Worm (Caenorhabditis elegans) whole organism, late embryonic: Measurements from ENCODE around the gene irld-6.

Experiments
- K02D7.2 ChIP-seq: sonication (generic microtip); optimal IDR thresholded peaks from 2 replicates; lab custom pipeline; 2017; ENCODE audit warnings: mild to moderate bottlenecking, missing genetic modification characterization, missing compliant biosample characterization
- K09A11.1 ChIP-seq: sonication (generic microtip); optimal IDR thresholded peaks from 2 replicates; lab custom pipeline; 2017; ENCODE audit warnings: antibody characterized with exemption, mild to moderate bottlenecking, missing genetic modification characterization, missing compliant biosample characterization; ENCODE audit not compliant: insufficient read depth
- ceh-2 ChIP-seq: sonication (generic microtip); optimal IDR thresholded peaks from 2 replicates; lab custom pipeline; 2016; ENCODE audit warnings: missing genotype, missing genetic modification characterization, missing compliant biosample characterization
- ceh-22 ChIP-seq: sonication (generic microtip); optimal IDR thresholded peaks from 2 replicates; lab custom pipeline; 2017; ENCODE audit warnings: missing biosample characterization, missing genetic modification characterization
- ceh-30 ChIP-seq: fragments of 150-350 bp; optimal IDR thresholded peaks from 2 replicates; lab custom pipeline; 2014; ENCODE audit warnings: missing biosample characterization, missing genetic modification characterization
- che-1 ChIP-seq: sonication (generic microtip); optimal IDR thresholded peaks from 2 replicates; lab custom pipeline; 2016; ENCODE audit warnings: mild to moderate bottlenecking, missing genetic modification characterization, missing compliant biosample characterization
- fax-1 ChIP-seq: sonication (generic microtip); optimal IDR thresholded peaks from 2 replicates; lab custom pipeline; 2016; ENCODE audit warnings: missing genotype, missing genetic modification characterization, missing compliant biosample characterization
- fkh-10 ChIP-seq: fragments of 150-350 bp; optimal IDR thresholded peaks from 2 replicates; lab custom pipeline; 2014; ENCODE audit warnings: missing biosample characterization, missing genetic modification reagents, missing genetic modification characterization
- hlh-13 ChIP-seq: fragments of 200-800 bp; sonication (Bioruptor generic); optimal IDR thresholded peaks from 2 replicates; lab custom pipeline; 2018; ENCODE audit warnings: mild to moderate bottlenecking, missing genetic modification characterization, missing compliant biosample characterization
- hlh-30 ChIP-seq: sonication (generic microtip); optimal IDR thresholded peaks from 2 replicates; lab custom pipeline; 2017; ENCODE audit warnings: antibody characterized with exemption, missing genetic modification characterization, missing compliant biosample characterization; ENCODE audit not compliant: insufficient read depth
- hlh-6 ChIP-seq: sonication (generic microtip); optimal IDR thresholded peaks from 2 replicates; lab custom pipeline; 2016; ENCODE audit warnings: missing genotype, missing genetic modification characterization, missing compliant biosample characterization
- hlh-8 ChIP-seq: sonication (generic microtip); optimal IDR thresholded peaks from 2 replicates; lab custom pipeline; 2016; ENCODE audit warnings: missing genotype, missing genetic modification characterization, missing compliant biosample characterization
- mec-3 ChIP-seq: sonication (generic microtip); optimal IDR thresholded peaks from 2 replicates; lab custom pipeline; 2016; ENCODE audit warnings: borderline replicate concordance, missing genetic modification characterization, missing compliant biosample characterization
- nhr-11 ChIP-seq: fragments of 150-350 bp; optimal IDR thresholded peaks from 2 replicates; lab custom pipeline; 2014; ENCODE audit warnings: missing biosample characterization, missing genetic modification characterization
- odd-2 ChIP-seq: sonication (generic microtip); optimal IDR thresholded peaks from 2 replicates; lab custom pipeline; 2017; ENCODE audit warnings: antibody characterized with exemption, mild to moderate bottlenecking, missing genetic modification characterization, missing compliant biosample characterization
- pax-1 ChIP-seq: fragments of 150-350 bp; optimal IDR thresholded peaks from 2 replicates; lab custom pipeline; 2014; ENCODE audit warnings: missing biosample characterization, missing genetic modification characterization
- rnt-1 ChIP-seq: sonication (generic microtip); optimal IDR thresholded peaks from 2 replicates; lab custom pipeline; 2016; ENCODE audit warnings: missing genetic modification characterization, missing compliant biosample characterization
- sdc-2 ChIP-seq: sonication (generic microtip); optimal IDR thresholded peaks from 2 replicates; lab custom pipeline; 2016; ENCODE audit warnings: missing genotype, missing genetic modification characterization, missing compliant biosample characterization
- sox-4 ChIP-seq: sonication (generic microtip); optimal IDR thresholded peaks from 2 replicates; lab custom pipeline; 2017; ENCODE audit warnings: mild to moderate bottlenecking, missing genetic modification characterization, inconsistent platforms, missing compliant biosample characterization
- unc-42 ChIP-seq: sonication (generic microtip); optimal IDR thresholded peaks from 2 replicates; lab custom pipeline; 2016; ENCODE audit warnings: missing genotype, missing genetic modification characterization, missing compliant biosample characterization
- unc-55 ChIP-seq: sonication (generic microtip); optimal IDR thresholded peaks from 2 replicates; lab custom pipeline; 2017; ENCODE audit warnings: missing biosample characterization, missing genetic modification reagents, missing genetic modification characterization
- zip-5 ChIP-seq: sonication (generic microtip); optimal IDR thresholded peaks from 2 replicates; lab custom pipeline; 2016; ENCODE audit warnings: missing genetic modification characterization, missing compliant biosample characterization
- ztf-16 ChIP-seq: sonication (generic microtip); optimal IDR thresholded peaks from 2 replicates; lab custom pipeline; 2017; ENCODE audit warnings: missing genetic modification characterization, missing compliant biosample characterization

irld-6 gene

DNA sequence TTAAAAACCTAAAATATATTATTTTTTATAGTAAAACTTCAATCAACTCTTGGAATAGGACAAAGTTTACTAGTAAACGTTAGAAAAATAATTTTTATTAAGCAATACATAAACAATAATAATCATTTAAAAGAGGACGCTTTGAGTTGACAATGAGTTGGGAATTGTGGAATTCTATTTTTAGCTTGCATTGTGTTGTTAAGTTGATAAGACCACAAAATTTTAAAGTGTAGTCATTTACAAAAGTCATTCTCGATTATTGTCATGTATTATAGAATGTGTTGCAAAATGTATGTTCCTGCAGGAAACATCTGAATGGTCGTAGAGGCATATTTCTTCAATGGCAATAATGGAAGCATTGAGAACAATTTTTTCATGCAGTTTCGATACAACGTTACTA lies 45.6 kb downstream of the irld-6 start:
- no peak for TF ChIP-seq unc-55 (GFP tag; lab: Kevin White, UChicago)
- no peak for TF ChIP-seq unc-42 (tag; lab: Kevin White, UChicago)
- no peak for TF ChIP-seq hlh-8
- no peak for TF ChIP-seq fkh-10 (GFP tag; lab: Kevin White, UChicago)
- TF ChIP-seq ceh-30 (tag; lab: Kevin White, UChicago): no peak
- no peak for TF ChIP-seq nhr-11 (tag; lab: Kevin White, UChicago)
- no peak for TF ChIP-seq fax-1
- no peak for TF ChIP-seq hlh-6 (tag; lab: Kevin White, UChicago)
- no peak for TF ChIP-seq K09A11.1 (tag; lab: Kevin White, UChicago)
- TF ChIP-seq K02D7.2: no peak
- no peak for TF ChIP-seq pax-1 (tag; lab: Kevin White, UChicago)
- TF ChIP-seq ztf-16: no peak

DNA sequence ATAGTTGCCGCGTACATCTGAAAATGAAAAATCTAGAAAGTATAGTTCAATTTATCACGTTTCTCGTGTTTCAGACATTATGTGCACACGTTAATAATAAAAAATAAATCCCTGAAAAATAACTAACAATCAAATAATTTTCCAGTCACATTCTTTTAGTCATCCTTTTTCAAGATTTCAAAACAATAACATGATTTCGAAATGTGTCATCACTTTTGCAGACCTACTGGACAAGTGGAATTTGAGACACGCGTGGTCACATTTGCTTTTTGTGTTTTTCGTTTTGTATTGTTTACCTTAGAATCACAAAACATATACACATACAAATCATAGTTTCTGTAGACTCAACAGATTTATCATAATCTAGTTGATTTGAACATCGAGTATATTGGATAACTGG lies 47.2 kb downstream of the irld-6 start:
- TF ChIP-seq ceh-22 (no peak), mec-3 (tag; lab: Kevin White, UChicago) (no peak), K02D7.2 (no peak), sox-4 (no peak), hlh-30 (tag; lab: Kevin White, UChicago) (no peak)

ce11 chrV:10708346-10708745 lies 48.3 kb downstream of the irld-6 start:
- TF ChIP-seq rnt-1 (no peak), ceh-22 (no peak), sdc-2 (tag; lab: Kevin White, UChicago) (no peak), hlh-13 (no peak), zip-5 (tag; lab: Kevin White, UChicago) (no peak), fax-1 (no peak), che-1 (no peak), odd-2 (tag; lab: Kevin White, UChicago) (no peak), unc-42 (tag; lab: Kevin White, UChicago) (no peak), ceh-2 (no peak)
